Worm (Caenorhabditis elegans) whole organism, L2 larva: Measurements from ENCODE around the gene C49H3.6.

Source experiments
- elt-3 ChIP-seq: sonication (generic microtip); optimal IDR thresholded peaks from 2 replicates; lab custom pipeline; 2017; ENCODE audit warnings: missing biosample characterization, missing genetic modification characterization
- fos-1 ChIP-seq: fragments of 150-350 bp; optimal IDR thresholded peaks from 2 replicates; lab custom pipeline; 2014; ENCODE audit warnings: missing biosample characterization, missing genetic modification characterization
- lin-11 ChIP-seq: fragments of 150-350 bp; sonication (generic microtip); optimal IDR thresholded peaks from 2 replicates; lab custom pipeline; 2014; ENCODE audit warnings: missing biosample characterization, missing genetic modification characterization, inconsistent platforms, mixed read lengths
- lin-39 ChIP-seq: fragments of 150-350 bp; optimal IDR thresholded peaks from 2 replicates; lab custom pipeline; 2014; ENCODE audit warnings: missing biosample characterization, missing genetic modification reagents, missing genetic modification characterization
- lsy-2 ChIP-seq, 2 experiments: fragments of 150-350 bp in 1 of 2; sonication (generic microtip) in 1 of 2; optimal IDR thresholded peaks; 2 replicates each; lab custom pipeline; 2014 to 2017; ENCODE audit warnings: missing biosample characterization in 2 of 2, missing genetic modification characterization in 2 of 2
- mdl-1 ChIP-seq, 2 experiments: fragments of 150-350 bp in 1 of 2; sonication (generic microtip) in 1 of 2; optimal IDR thresholded peaks; 2 replicates each; lab custom pipeline; 2017; ENCODE audit warnings: missing biosample characterization in 2 of 2, missing genetic modification characterization in 2 of 2
- nhr-23 ChIP-seq: fragments of 150-350 bp; optimal IDR thresholded peaks from 2 replicates; lab custom pipeline; 2014; ENCODE audit warnings: missing biosample characterization, missing genetic modification reagents, missing genetic modification characterization
- sma-3 ChIP-seq: sonication (generic microtip); optimal IDR thresholded peaks from 2 replicates; lab custom pipeline; 2016; ENCODE audit warnings: missing genetic modification reagents, missing genetic modification characterization, missing compliant biosample characterization
- sma-9 ChIP-seq, 2 experiments: fragments of 150-350 bp in 1 of 2; sonication (generic microtip) in 1 of 2; optimal IDR thresholded peaks; 2 replicates each; lab custom pipeline; 2014 to 2016; ENCODE audit warnings: missing genetic modification characterization in 2 of 2, mild to moderate bottlenecking in 1 of 2, missing biosample characterization in 1 of 2, missing compliant biosample characterization in 1 of 2, missing genetic modification reagents in 1 of 2, moderate library complexity in 1 of 2
- snpc-4 ChIP-seq: fragments of 150-350 bp; optimal IDR thresholded peaks from 2 replicates; lab custom pipeline; 2014; ENCODE audit warnings: missing biosample characterization, missing genetic modification characterization
- unc-62 ChIP-seq: fragments of 150-350 bp; optimal IDR thresholded peaks from 2 replicates; lab custom pipeline; 2014; ENCODE audit warnings: missing biosample characterization, missing genetic modification reagents, missing genetic modification characterization
- ztf-11 ChIP-seq: sonication (generic microtip); optimal IDR thresholded peaks from 2 replicates; lab custom pipeline; 2017; ENCODE audit warnings: missing biosample characterization, missing genetic modification characterization

ce11 chrIV:7920126-7920525 is 16.6 kb downstream of the C49H3.6 start, which contains the start of gene C49H3.16:
- TF ChIP-seq ztf-11 (tag; lab: Kevin White, UChicago), result no peak
- no peak for TF ChIP-seq unc-62 (GFP tag; lab: Kevin White, UChicago)
- TF ChIP-seq lin-11, result no peak
- no peak for TF ChIP-seq lin-39
- TF ChIP-seq snpc-4 (tag; lab: Kevin White, UChicago), result no peak
- no peak for TF ChIP-seq sma-9 (GFP tag; optimal IDR thresholded peaks at IDR 0.05; lab: Kevin White, UChicago)
- TF ChIP-seq sma-9 (tag; optimal IDR thresholded peaks at IDR 0.05; lab: Kevin White, UChicago), result no peak
- TF ChIP-seq nhr-23, result no peak
- no peak for TF ChIP-seq sma-3 (GFP tag; lab: Kevin White, UChicago)
- TF ChIP-seq lsy-2 (tag; optimal IDR thresholded peaks at IDR 0.05; lab: Kevin White, UChicago), result no peak
- no peak for TF ChIP-seq fos-1 (tag; lab: Kevin White, UChicago)
- TF ChIP-seq elt-3 (tag; lab: Kevin White, UChicago), result no peak
- TF ChIP-seq mdl-1 (tag; optimal IDR thresholded peaks at IDR 0.05; lab: Kevin White, UChicago), result no peak
